Fruit fly (Drosophila melanogaster) whole organism, embryonic: Measurements from ENCODE around the gene Pino.

Experiments
- Adf1 ChIP-seq: fragments of 200-800 bp; sonication (Bioruptor generic); IDR thresholded peaks from 2 replicates; pipeline ENCODE4 v1.3.6; 2022; ENCODE audit warnings: missing biosample characterization, missing genetic modification characterization
- B-H1 ChIP-seq: fragments of 200-800 bp; sonication (Bioruptor generic); IDR thresholded peaks from 3 replicates; pipeline ENCODE4 v1.3.6; 2022; ENCODE audit warnings: missing biosample characterization, missing genetic modification characterization
- BEAF-32 ChIP-seq: fragments of 200-800 bp; sonication (Bioruptor generic); optimal IDR thresholded peaks from 3 replicates; lab custom pipeline; 2017; ENCODE audit warnings: missing biosample characterization, missing genetic modification characterization, mild to moderate bottlenecking, moderate library complexity, missing genetic modification reagents
- Bdp1 ChIP-seq: fragments of 200-800 bp; sonication (Bioruptor generic); optimal IDR thresholded peaks from 3 replicates; lab custom pipeline; 2016; ENCODE audit warnings: missing biosample characterization, missing genetic modification characterization
- CG10654 ChIP-seq: fragments of 200-800 bp; sonication (Bioruptor generic); optimal IDR thresholded peaks from 2 replicates; lab custom pipeline; 2016; ENCODE audit warnings: missing biosample characterization, missing genetic modification characterization
- CG11504 ChIP-seq: fragments of 200-800 bp; sonication (Bioruptor generic); optimal IDR thresholded peaks from 3 replicates; lab custom pipeline; 2019; ENCODE audit warnings: missing biosample characterization, mild to moderate bottlenecking, missing genetic modification characterization, moderate library complexity
- CG12299 ChIP-seq: fragments of 200-800 bp; sonication (Bioruptor generic); optimal IDR thresholded peaks from 2 replicates; lab custom pipeline; 2018; ENCODE audit warnings: missing biosample characterization, mild to moderate bottlenecking, missing genetic modification characterization
- CG15073 ChIP-seq: fragments of 200-800 bp; sonication (Bioruptor generic); optimal IDR thresholded peaks from 2 replicates; lab custom pipeline; 2016; ENCODE audit warnings: missing biosample characterization, missing genetic modification characterization
- CG15269 ChIP-seq: fragments of 200-800 bp; sonication (Bioruptor generic); optimal IDR thresholded peaks from 2 replicates; lab custom pipeline; 2018; ENCODE audit warnings: missing biosample characterization, mild to moderate bottlenecking, missing genetic modification characterization, moderate library complexity
- CG16813 ChIP-seq: fragments of 200-800 bp; sonication (Bioruptor generic); IDR thresholded peaks from 3 replicates; pipeline ENCODE4 v1.3.6; 2022; ENCODE audit warnings: missing biosample characterization, missing genetic modification characterization; ENCODE audit not compliant: partially characterized antibody
- CG30403 ChIP-seq: fragments of 200-800 bp; sonication (Bioruptor generic); optimal IDR thresholded peaks from 3 replicates; lab custom pipeline; 2016; ENCODE audit warnings: missing biosample characterization, missing genetic modification characterization
- CG30431 ChIP-seq: fragments of 200-800 bp; sonication (Bioruptor generic); optimal IDR thresholded peaks from 2 replicates; lab custom pipeline; 2017; ENCODE audit warnings: missing biosample characterization, missing genetic modification characterization
- CG31224 ChIP-seq: fragments of 200-800 bp; sonication (Bioruptor generic); IDR thresholded peaks from 2 replicates; pipeline ENCODE4 v1.3.6; 2022; ENCODE audit warnings: missing biosample characterization, missing genetic modification characterization
- CG34422 ChIP-seq: fragments of 200-800 bp; sonication (Bioruptor generic); IDR thresholded peaks from 3 replicates; pipeline ENCODE4 v1.3.6; 2022; ENCODE audit warnings: missing biosample characterization, missing genetic modification characterization
- CG3838 ChIP-seq: fragments of 200-800 bp; sonication (Bioruptor generic); optimal IDR thresholded peaks from 3 replicates; lab custom pipeline; 2016; ENCODE audit warnings: missing biosample characterization, missing genetic modification characterization
- CG42726 ChIP-seq: fragments of 200-800 bp; sonication (Bioruptor generic); IDR thresholded peaks from 2 replicates; pipeline ENCODE4 v1.3.6; 2022; ENCODE audit warnings: missing biosample characterization, missing genetic modification characterization; ENCODE audit not compliant: partially characterized antibody
- CG4282 ChIP-seq: fragments of 200-800 bp; sonication (Bioruptor generic); optimal IDR thresholded peaks from 2 replicates; lab custom pipeline; 2016; ENCODE audit warnings: missing biosample characterization, missing genetic modification characterization
- CG5953 ChIP-seq: fragments of 200-800 bp; sonication (Bioruptor generic); IDR thresholded peaks from 2 replicates; pipeline ENCODE4 v1.3.6; 2022; ENCODE audit warnings: missing biosample characterization, missing genetic modification characterization
- CG6175 ChIP-seq: fragments of 200-800 bp; sonication (Bioruptor generic); IDR thresholded peaks from 3 replicates; pipeline ENCODE4 v1.3.6; 2022; ENCODE audit warnings: missing biosample characterization, missing genetic modification characterization
- CG6272 ChIP-seq: fragments of 200-800 bp; sonication (Bioruptor generic); IDR thresholded peaks from 2 replicates; pipeline ENCODE4 v1.3.6; 2022; ENCODE audit warnings: missing biosample characterization, missing genetic modification characterization
- CG7786 ChIP-seq: fragments of 200-800 bp; sonication (Bioruptor generic); optimal IDR thresholded peaks from 2 replicates; lab custom pipeline; 2016; ENCODE audit warnings: missing biosample characterization, missing genetic modification characterization
- CG9727 ChIP-seq: fragments of 200-800 bp; sonication (Bioruptor generic); optimal IDR thresholded peaks from 3 replicates; lab custom pipeline; 2017; ENCODE audit warnings: missing biosample characterization, mild to moderate bottlenecking, missing genetic modification characterization
- CG9876 ChIP-seq: fragments of 200-800 bp; sonication (Bioruptor generic); optimal IDR thresholded peaks from 2 replicates; lab custom pipeline; 2016; ENCODE audit warnings: missing biosample characterization, missing genetic modification characterization
- CTCF ChIP-seq: fragments of 200-800 bp; sonication (Bioruptor generic); optimal IDR thresholded peaks from 2 replicates; lab custom pipeline; 2017; ENCODE audit warnings: missing biosample characterization, mild to moderate bottlenecking, missing genetic modification characterization, moderate library complexity
- Camta ChIP-seq: fragments of 200-800 bp; sonication (Bioruptor generic); optimal IDR thresholded peaks from 2 replicates; lab custom pipeline; 2016; ENCODE audit warnings: missing biosample characterization, missing genetic modification characterization
- D ChIP-seq, 2 experiments: fragments of 200-800 bp in 1 of 2; fragments of >200 bp in 1 of 2; sonication (Bioruptor generic) in 1 of 2; optimal IDR thresholded peaks; 2 replicates in 1 of 2; 3 replicates in 1 of 2; lab custom pipeline; 2017; ENCODE audit warnings: mild to moderate bottlenecking in 1 of 2, missing biosample characterization in 1 of 2, missing genetic modification characterization in 1 of 2, missing genetic modification reagents in 1 of 2
- HLH54F ChIP-seq: fragments of 200-800 bp; sonication (Bioruptor generic); optimal IDR thresholded peaks from 3 replicates; lab custom pipeline; 2016; ENCODE audit warnings: missing biosample characterization, missing genetic modification characterization
- Hey ChIP-seq: fragments of 200-800 bp; sonication (Bioruptor generic); optimal IDR thresholded peaks from 3 replicates; lab custom pipeline; 2018; ENCODE audit warnings: missing biosample characterization, mild to moderate bottlenecking, missing genetic modification characterization
- Hr51 ChIP-seq, 2 experiments: fragments of 200-800 bp; sonication (Bioruptor generic); optimal IDR thresholded peaks; 2 replicates in 1 of 2; 3 replicates in 1 of 2; lab custom pipeline; 2016 to 2018; ENCODE audit warnings: missing biosample characterization in 2 of 2, missing genetic modification characterization in 2 of 2, mild to moderate bottlenecking in 1 of 2, moderate library complexity in 1 of 2
- Mrtf ChIP-seq: fragments of 200-800 bp; sonication (Bioruptor generic); IDR thresholded peaks from 3 replicates; pipeline ENCODE4 v1.3.6; 2022; ENCODE audit warnings: missing biosample characterization, missing genetic modification characterization
- Pdp1 ChIP-seq, 2 experiments: fragments of 200-800 bp; sonication (Bioruptor generic); optimal IDR thresholded peaks; 3 replicates each; lab custom pipeline; 2016; ENCODE audit warnings: missing biosample characterization in 2 of 2, missing genetic modification characterization in 2 of 2, mild to moderate bottlenecking in 1 of 2, moderate library complexity in 1 of 2
- Poxn ChIP-seq: fragments of 200-800 bp; sonication (Bioruptor generic); IDR thresholded peaks from 2 replicates; pipeline ENCODE4 v1.3.6; 2022; ENCODE audit warnings: missing biosample characterization, missing genetic modification characterization
- Stat92E ChIP-seq, 3 experiments: fragments of >200 bp in 2 of 3; fragments of 200-800 bp in 1 of 3; sonication (Bioruptor generic) in 1 of 3; optimal IDR thresholded peaks; 2 replicates each; lab custom pipeline; 2017 to 2019; ENCODE audit warnings: missing biosample characterization in 3 of 3, missing genetic modification characterization in 3 of 3, mild to moderate bottlenecking in 1 of 3, moderate library complexity in 1 of 3
- aop ChIP-seq: fragments of 200-800 bp; sonication (Bioruptor generic); IDR thresholded peaks from 2 replicates; pipeline ENCODE4 v1.3.6; 2022; ENCODE audit warnings: missing biosample characterization, missing genetic modification characterization
- ase ChIP-seq: fragments of 200-800 bp; sonication (Bioruptor generic); IDR thresholded peaks from 3 replicates; pipeline ENCODE4 v1.3.6; 2022; ENCODE audit warnings: missing biosample characterization, missing genetic modification characterization
- chm ChIP-seq: fragments of 200-800 bp; sonication (Bioruptor generic); IDR thresholded peaks from 2 replicates; pipeline ENCODE4 v1.3.6; 2022; ENCODE audit warnings: missing biosample characterization, missing genetic modification characterization
- dpn ChIP-seq, 2 experiments: fragments of 200-800 bp; sonication (Bioruptor generic); optimal IDR thresholded peaks; 3 replicates each; lab custom pipeline; 2016; ENCODE audit warnings: missing biosample characterization in 2 of 2, missing genetic modification characterization in 2 of 2
- eyg ChIP-seq: fragments of 200-800 bp; sonication (Bioruptor generic); optimal IDR thresholded peaks from 3 replicates; lab custom pipeline; 2016; ENCODE audit warnings: missing biosample characterization, missing genetic modification characterization
- fu2 ChIP-seq: fragments of 200-800 bp; sonication (Bioruptor generic); optimal IDR thresholded peaks from 2 replicates; lab custom pipeline; 2016; ENCODE audit warnings: missing biosample characterization, missing genetic modification characterization
- kay ChIP-seq: fragments of 200-800 bp; sonication (Bioruptor generic); optimal IDR thresholded peaks from 2 replicates; lab custom pipeline; 2016; ENCODE audit warnings: missing biosample characterization, missing genetic modification characterization
- knrl ChIP-seq: fragments of 200-800 bp; sonication (Bioruptor generic); IDR thresholded peaks from 3 replicates; pipeline ENCODE4 v1.3.6; 2022; ENCODE audit warnings: missing biosample characterization, missing genetic modification characterization; ENCODE audit not compliant: partially characterized antibody
- mam ChIP-seq: fragments of 200-800 bp; sonication (Bioruptor generic); optimal IDR thresholded peaks from 3 replicates; lab custom pipeline; 2016; ENCODE audit warnings: missing biosample characterization, missing genetic modification characterization
- nom ChIP-seq: fragments of 200-800 bp; sonication (Bioruptor generic); optimal IDR thresholded peaks from 2 replicates; lab custom pipeline; 2017; ENCODE audit warnings: missing biosample characterization, missing genetic modification characterization, mild to moderate bottlenecking, moderate library complexity, missing genetic modification reagents
- psq ChIP-seq: fragments of 200-800 bp; sonication (Bioruptor generic); optimal IDR thresholded peaks from 2 replicates; lab custom pipeline; 2017; ENCODE audit warnings: missing biosample characterization, missing genetic modification characterization
- ro ChIP-seq: fragments of 200-800 bp; sonication (Bioruptor generic); IDR thresholded peaks from 2 replicates; pipeline ENCODE4 v1.3.6; 2022; ENCODE audit warnings: missing biosample characterization, missing genetic modification characterization
- row ChIP-seq: fragments of 200-800 bp; sonication (Bioruptor generic); IDR thresholded peaks from 3 replicates; pipeline ENCODE4 v1.3.6; 2022; ENCODE audit warnings: missing biosample characterization, missing genetic modification characterization
- tgo ChIP-seq: fragments of 200-800 bp; sonication (Bioruptor generic); IDR thresholded peaks from 3 replicates; pipeline ENCODE4 v1.3.6; 2022; ENCODE audit warnings: missing biosample characterization, missing genetic modification characterization
- tll ChIP-seq, 2 experiments: fragments of 200-800 bp in 1 of 2; fragments of >200 bp in 1 of 2; sonication (Bioruptor generic) in 1 of 2; optimal IDR thresholded peaks; 2 replicates each; lab custom pipeline; 2017 to 2019; ENCODE audit warnings: missing biosample characterization in 2 of 2, missing genetic modification characterization in 2 of 2, mild to moderate bottlenecking in 1 of 2, moderate library complexity in 1 of 2
- tup ChIP-seq: fragments of 200-800 bp; sonication (Bioruptor generic); optimal IDR thresholded peaks from 2 replicates; lab custom pipeline; 2016; ENCODE audit warnings: missing biosample characterization, mild to moderate bottlenecking, missing genetic modification characterization, moderate library complexity

Gene Pino

DNA sequence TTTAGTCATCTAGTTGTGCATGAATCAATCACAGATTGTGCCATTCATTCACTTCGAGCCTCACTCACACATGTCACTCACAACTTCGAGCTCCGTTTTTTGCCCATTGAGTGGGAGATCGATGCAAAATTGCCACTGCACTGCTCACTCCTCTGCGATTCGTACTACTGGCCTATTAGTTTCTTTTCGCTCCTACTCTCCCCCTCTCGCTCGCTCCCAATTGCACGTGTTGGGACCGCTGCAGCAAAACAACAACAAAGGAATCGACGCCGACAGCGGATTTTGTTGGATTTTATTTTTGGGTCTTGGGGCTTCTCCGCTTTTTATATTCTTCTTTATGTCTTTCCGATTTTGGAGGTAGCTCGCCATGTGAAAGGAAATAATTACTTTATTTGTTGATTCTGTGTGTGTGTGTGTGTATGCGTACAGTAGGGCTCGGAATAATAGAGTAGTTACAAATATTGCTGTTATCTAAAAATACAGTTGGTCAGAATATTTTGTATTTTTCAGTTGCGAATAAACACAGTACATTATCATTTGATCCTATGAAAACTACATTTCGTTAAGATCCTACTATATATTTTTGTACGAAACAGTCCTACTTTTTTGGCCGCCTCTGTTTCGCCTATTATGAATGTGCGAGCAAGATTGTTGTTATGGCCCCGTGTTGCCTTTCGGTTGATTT, 54.4 kb downstream of the Pino start (continued):
- TF ChIP-seq tgo (GFP tag; lab: Robert Waterston, UW), result peak; percentile 68; the same call in 2 of the 3 replicates
- peak; percentile 82 for TF ChIP-seq CG30403
- peak; percentile 17 for TF ChIP-seq CTCF (GFP tag; lab: Kevin White, UChicago)
- TF ChIP-seq ro (GFP tag; lab: Robert Waterston, UW), result no peak
- TF ChIP-seq Mrtf, result peak; percentile 60; the same call in 1 of the 3 replicates
- peak; percentile 69 to 78 for TF ChIP-seq dpn (GFP tag; optimal IDR thresholded peaks at IDR 0.05; lab: Kevin White, UChicago)
- TF ChIP-seq CG9727, result peak; percentile 80
- TF ChIP-seq CG6272 (GFP tag; lab: Robert Waterston, UW), result no peak
- TF ChIP-seq row (GFP tag; lab: Robert Waterston, UW), result peak; percentile 79
- peak; percentile 72; the same call in 2 of the 3 replicates for TF ChIP-seq CG34422 (GFP tag; lab: Robert Waterston, UW)
- peak; percentile 50 for TF ChIP-seq CG7786
- TF ChIP-seq CG4282, result no peak
- TF ChIP-seq kay (GFP tag; lab: Kevin White, UChicago), result peak; percentile 61
- TF ChIP-seq ase (GFP tag; lab: Robert Waterston, UW), result 0 out of 3 replicates have a peak, but pooled peaks have one; percentile 42
- peak; percentile 79 for TF ChIP-seq CG15269
- TF ChIP-seq CG6175, result no peak
- no peak for TF ChIP-seq nom (GFP tag; lab: Kevin White, UChicago)
- peak; percentile 41; the same call in 1 of the 3 replicates for TF ChIP-seq B-H1 (GFP tag; lab: Robert Waterston, UW)
- TF ChIP-seq BEAF-32 (GFP tag; lab: Kevin White, UChicago), result no peak
- TF ChIP-seq CG16813 (GFP tag; lab: Robert Waterston, UW), result no peak
- TF ChIP-seq CG30431 (GFP tag; lab: Kevin White, UChicago), result peak; percentile 51
- TF ChIP-seq Poxn (GFP tag; lab: Robert Waterston, UW), result no peak
- peak; percentile 53 for TF ChIP-seq psq (GFP tag; lab: Kevin White, UChicago)
- peak; percentile 76 for TF ChIP-seq Camta (GFP tag; lab: Kevin White, UChicago)
- peak; percentile 10 to 84 for TF ChIP-seq Hr51 (GFP tag; optimal IDR thresholded peaks at IDR 0.05; lab: Kevin White, UChicago)
- TF ChIP-seq tup, result no peak
- no peak for TF ChIP-seq CG9876 (GFP tag; lab: Kevin White, UChicago)
- TF ChIP-seq CG15073, result peak; percentile 87
- TF ChIP-seq CG42726 (GFP tag; lab: Robert Waterston, UW), result no peak
- TF ChIP-seq CG12299, result peak; percentile 71
- TF ChIP-seq CG11504 (tag; lab: Kevin White, UChicago), result peak; percentile 88
- peak; percentile 59 for TF ChIP-seq mam
- TF ChIP-seq chm (GFP tag; lab: Robert Waterston, UW), result peak; percentile 83
- TF ChIP-seq Pdp1 (GFP tag; optimal IDR thresholded peaks at IDR 0.05; lab: Kevin White, UChicago), result peak; percentile 66 to 79
- TF ChIP-seq CG5953, result no peak
- TF ChIP-seq Adf1 (GFP tag; lab: Robert Waterston, UW), result no peak
- TF ChIP-seq CG10654 (GFP tag; lab: Kevin White, UChicago), result peak; percentile 44
- TF ChIP-seq HLH54F (GFP tag; lab: Kevin White, UChicago), result peak; percentile 40
- TF ChIP-seq eyg (GFP tag; lab: Kevin White, UChicago), result peak; percentile 4
- TF ChIP-seq Hey (tag; lab: Kevin White, UChicago), result no peak
- TF ChIP-seq Stat92E (GFP tag; optimal IDR thresholded peaks at IDR 0.05; lab: Kevin White, UChicago), result peak in 1 of 3 experiments; percentile 70
- peak; percentile 27 for TF ChIP-seq CG3838 (GFP tag; lab: Kevin White, UChicago)
- TF ChIP-seq D (optimal IDR thresholded peaks at IDR 0.05; lab: Kevin White, UChicago), result no peak
- TF ChIP-seq D (GFP tag; optimal IDR thresholded peaks at IDR 0.05; lab: Kevin White, UChicago), result peak; percentile 88
- peak; percentile 27 for TF ChIP-seq Bdp1 (GFP tag; lab: Kevin White, UChicago)
- peak; percentile 53; the same call in 1 of the 2 replicates for TF ChIP-seq CG31224
- no peak for TF ChIP-seq tll (GFP tag; optimal IDR thresholded peaks at IDR 0.05; lab: Kevin White, UChicago)
- peak; percentile 41; the same call in 1 of the 2 replicates for TF ChIP-seq aop
- no peak for TF ChIP-seq fu2
- TF ChIP-seq knrl, result no peak
